Worm (Caenorhabditis elegans): ENCODE data around the gene ZK353.3.

- TF ChIP-seq med-1 (GFP tag; optimal IDR thresholded peaks at IDR 0.05; ENCODE audit: insufficient read depth) (no peak), cog-1 (tag; optimal IDR thresholded peaks at IDR 0.05) (no peak), klf-2 (GFP tag; conservative IDR thresholded peaks at IDR 0.05) (no peak), ztf-23 (GFP tag; IDR thresholded peaks at IDR 0.05) (no peak), flt-1 (GFP tag; IDR thresholded peaks at IDR 0.05) (no peak), ref-1 (GFP tag; conservative IDR thresholded peaks at IDR 0.05) (no peak)
Measured at ce11 chrIII:8400478-8400877, 4.7 kb downstream of the ZK353.3 start.

Measured in whole organism, midembryonic.